Fruit fly (Drosophila melanogaster) whole organism, embryonic: ENCODE results near the gene RhoGAP5A.

Experiments used
- Atf6 ChIP-seq: fragments of 200-800 bp; sonication (Bioruptor generic); IDR thresholded peaks from 2 replicates; pipeline ENCODE4 v1.3.6; 2022; ENCODE audit warnings: missing biosample characterization, missing genetic modification characterization
- BtbVII ChIP-seq: fragments of 200-800 bp; sonication (Bioruptor generic); optimal IDR thresholded peaks from 3 replicates; lab custom pipeline; 2017; ENCODE audit warnings: missing biosample characterization, mild to moderate bottlenecking, missing genetic modification characterization
- CG10274 ChIP-seq: fragments of 200-800 bp; sonication (Bioruptor generic); optimal IDR thresholded peaks from 3 replicates; lab custom pipeline; 2017; ENCODE audit warnings: missing biosample characterization, mild to moderate bottlenecking, missing genetic modification characterization
- CG10462 ChIP-seq: fragments of 200-800 bp; sonication (Bioruptor generic); optimal IDR thresholded peaks from 2 replicates; lab custom pipeline; 2016; ENCODE audit warnings: missing biosample characterization, missing genetic modification characterization
- CG10543 ChIP-seq: fragments of 200-800 bp; sonication (Bioruptor generic); optimal IDR thresholded peaks from 3 replicates; lab custom pipeline; 2017; ENCODE audit warnings: missing biosample characterization, mild to moderate bottlenecking, missing genetic modification characterization, moderate library complexity
- CG11560 ChIP-seq: fragments of 200-800 bp; sonication (Bioruptor generic); IDR thresholded peaks from 3 replicates; pipeline ENCODE4 v1.3.6; 2022; ENCODE audit warnings: missing biosample characterization, missing genetic modification characterization
- CG1832 ChIP-seq: fragments of 200-800 bp; sonication (Bioruptor generic); optimal IDR thresholded peaks from 2 replicates; lab custom pipeline; 2017; ENCODE audit warnings: missing biosample characterization, mild to moderate bottlenecking, missing genetic modification characterization, inconsistent platforms
- CG2875 ChIP-seq: fragments of 200-800 bp; sonication (Bioruptor generic); optimal IDR thresholded peaks from 2 replicates; lab custom pipeline; 2017; ENCODE audit warnings: missing biosample characterization, mild to moderate bottlenecking, missing genetic modification characterization, missing genetic modification reagents
- CG3065 ChIP-seq: fragments of 200-800 bp; sonication (Bioruptor generic); optimal IDR thresholded peaks from 2 replicates; lab custom pipeline; 2016; ENCODE audit warnings: missing biosample characterization, missing genetic modification characterization
- CG34376 ChIP-seq: fragments of 200-800 bp; sonication (Bioruptor generic); optimal IDR thresholded peaks from 2 replicates; lab custom pipeline; 2018; ENCODE audit warnings: missing biosample characterization, mild to moderate bottlenecking, missing genetic modification characterization
- CG3847 ChIP-seq: fragments of 200-800 bp; sonication (Bioruptor generic); IDR thresholded peaks from 2 replicates; pipeline ENCODE4 v1.3.6; 2022; ENCODE audit warnings: missing biosample characterization, missing genetic modification characterization
- CG4854 ChIP-seq: fragments of 200-800 bp; sonication (Bioruptor generic); optimal IDR thresholded peaks from 2 replicates; lab custom pipeline; 2016; ENCODE audit warnings: missing biosample characterization, missing genetic modification characterization, inconsistent platforms
- CG6272 ChIP-seq: fragments of 200-800 bp; sonication (Bioruptor generic); IDR thresholded peaks from 2 replicates; pipeline ENCODE4 v1.3.6; 2022; ENCODE audit warnings: missing biosample characterization, missing genetic modification characterization
- CG7928 ChIP-seq: fragments of 200-800 bp; sonication (Bioruptor generic); optimal IDR thresholded peaks from 2 replicates; lab custom pipeline; 2017; ENCODE audit warnings: missing biosample characterization, mild to moderate bottlenecking, missing genetic modification characterization
- CG7987 ChIP-seq: fragments of 200-800 bp; sonication (Bioruptor generic); optimal IDR thresholded peaks from 2 replicates; lab custom pipeline; 2018; ENCODE audit warnings: missing biosample characterization, mild to moderate bottlenecking, missing genetic modification characterization, moderate library complexity
- CG8765 ChIP-seq: fragments of 200-800 bp; sonication (Bioruptor generic); IDR thresholded peaks from 2 replicates; pipeline ENCODE4 v1.3.6; 2022; ENCODE audit warnings: missing biosample characterization, missing genetic modification characterization
- CG9817 ChIP-seq: fragments of 200-800 bp; sonication (Bioruptor generic); optimal IDR thresholded peaks from 2 replicates; lab custom pipeline; 2018; ENCODE audit warnings: missing biosample characterization, mild to moderate bottlenecking, missing genetic modification characterization, moderate library complexity
- CTCF ChIP-seq: fragments of 200-800 bp; sonication (Bioruptor generic); optimal IDR thresholded peaks from 2 replicates; lab custom pipeline; 2017; ENCODE audit warnings: missing biosample characterization, mild to moderate bottlenecking, missing genetic modification characterization, moderate library complexity
- Eip74EF ChIP-seq, 2 experiments: fragments of 200-800 bp in 1 of 2; fragments of >200 bp in 1 of 2; sonication (Bioruptor generic) in 1 of 2; optimal IDR thresholded peaks; 2 replicates each; lab custom pipeline; 2017 to 2019; ENCODE audit warnings: missing biosample characterization in 2 of 2, missing genetic modification characterization in 2 of 2, mild to moderate bottlenecking in 1 of 2, moderate library complexity in 1 of 2
- Ets97D ChIP-seq: fragments of 200-800 bp; sonication (Bioruptor generic); optimal IDR thresholded peaks from 3 replicates; lab custom pipeline; 2016; ENCODE audit warnings: missing biosample characterization, missing genetic modification characterization
- Gug ChIP-seq: fragments of 200-800 bp; sonication (Bioruptor generic); IDR thresholded peaks from 4 replicates; pipeline ENCODE4 v1.3.6; 2022; ENCODE audit warnings: missing biosample characterization, missing genetic modification characterization
- Mes4 ChIP-seq: fragments of 200-800 bp; sonication (Bioruptor generic); optimal IDR thresholded peaks from 2 replicates; lab custom pipeline; 2016; ENCODE audit warnings: missing biosample characterization, missing genetic modification characterization
- Myb ChIP-seq: fragments of 200-800 bp; sonication (Bioruptor generic); optimal IDR thresholded peaks from 2 replicates; lab custom pipeline; 2016; ENCODE audit warnings: missing biosample characterization, missing genetic modification characterization
- NfI ChIP-seq: fragments of 200-800 bp; sonication (Bioruptor generic); optimal IDR thresholded peaks from 3 replicates; lab custom pipeline; 2018; ENCODE audit warnings: missing biosample characterization, mild to moderate bottlenecking, missing genetic modification characterization, moderate library complexity
- YL-1 ChIP-seq: fragments of 200-800 bp; sonication (Bioruptor generic); optimal IDR thresholded peaks from 3 replicates; lab custom pipeline; 2017; ENCODE audit warnings: missing biosample characterization, mild to moderate bottlenecking, missing genetic modification characterization
- abd-A ChIP-seq: fragments of 200-800 bp; sonication (Bioruptor generic); optimal IDR thresholded peaks from 3 replicates; lab custom pipeline; 2019; ENCODE audit warnings: missing biosample characterization, mild to moderate bottlenecking, missing genetic modification characterization, moderate library complexity
- amos ChIP-seq: fragments of 200-800 bp; sonication (Bioruptor generic); IDR thresholded peaks from 2 replicates; pipeline ENCODE4 v1.3.6; 2022; ENCODE audit warnings: missing biosample characterization, missing genetic modification characterization; ENCODE audit not compliant: partially characterized antibody
- ara ChIP-seq: fragments of 200-800 bp; sonication (Bioruptor generic); IDR thresholded peaks from 2 replicates; pipeline ENCODE4 v1.3.6; 2022; ENCODE audit warnings: missing biosample characterization, missing genetic modification characterization
- caup ChIP-seq: fragments of 200-800 bp; sonication (Bioruptor generic); optimal IDR thresholded peaks from 3 replicates; lab custom pipeline; 2017; ENCODE audit warnings: missing biosample characterization, mild to moderate bottlenecking, missing genetic modification characterization, moderate library complexity; ENCODE audit not compliant: severe bottlenecking
- chm ChIP-seq: fragments of 200-800 bp; sonication (Bioruptor generic); IDR thresholded peaks from 2 replicates; pipeline ENCODE4 v1.3.6; 2022; ENCODE audit warnings: missing biosample characterization, missing genetic modification characterization
- ci ChIP-seq: fragments of 200-800 bp; sonication (Bioruptor generic); IDR thresholded peaks from 3 replicates; pipeline ENCODE4 v1.3.6; 2022; ENCODE audit warnings: missing biosample characterization, missing genetic modification characterization
- dati ChIP-seq: fragments of 200-800 bp; sonication (Bioruptor generic); IDR thresholded peaks from 2 replicates; pipeline ENCODE4 v1.3.6; 2022; ENCODE audit warnings: missing biosample characterization, missing genetic modification characterization
- disco-r ChIP-seq: fragments of 200-800 bp; sonication (Bioruptor generic); optimal IDR thresholded peaks from 2 replicates; lab custom pipeline; 2016; ENCODE audit warnings: missing biosample characterization, missing genetic modification characterization
- fd102C ChIP-seq: fragments of 200-800 bp; sonication (Bioruptor generic); optimal IDR thresholded peaks from 2 replicates; lab custom pipeline; 2018; ENCODE audit warnings: missing biosample characterization, mild to moderate bottlenecking, missing genetic modification characterization, moderate library complexity
- gcm ChIP-seq: fragments of 200-800 bp; sonication (Bioruptor generic); optimal IDR thresholded peaks from 2 replicates; lab custom pipeline; 2019; ENCODE audit warnings: missing biosample characterization, mild to moderate bottlenecking, missing genetic modification characterization, moderate library complexity
- hb ChIP-seq: fragments of 200-800 bp; sonication (Bioruptor generic); IDR thresholded peaks from 3 replicates; pipeline ENCODE4 v1.3.6; 2022; ENCODE audit warnings: missing biosample characterization, missing genetic modification characterization; ENCODE audit not compliant: partially characterized antibody
- hkb ChIP-seq, 2 experiments: fragments of 200-800 bp in 1 of 2; fragments of >200 bp in 1 of 2; sonication (Bioruptor generic) in 1 of 2; IDR thresholded peaks in 1 of 2; optimal IDR thresholded peaks in 1 of 2; 2 replicates each; pipeline versions ENCODE4 v1.3.6 to Lab custom; 2017 to 2022; ENCODE audit warnings: missing biosample characterization in 1 of 2, missing genetic modification characterization in 1 of 2
- insv ChIP-seq, 2 experiments: fragments of 200-800 bp; sonication (Bioruptor generic); optimal IDR thresholded peaks; 3 replicates each; lab custom pipeline; 2016 to 2018; ENCODE audit warnings: missing biosample characterization in 2 of 2, missing genetic modification characterization in 2 of 2
- knrl ChIP-seq: fragments of 200-800 bp; sonication (Bioruptor generic); IDR thresholded peaks from 3 replicates; pipeline ENCODE4 v1.3.6; 2022; ENCODE audit warnings: missing biosample characterization, missing genetic modification characterization; ENCODE audit not compliant: partially characterized antibody
- nom ChIP-seq: fragments of 200-800 bp; sonication (Bioruptor generic); optimal IDR thresholded peaks from 2 replicates; lab custom pipeline; 2017; ENCODE audit warnings: missing biosample characterization, missing genetic modification characterization, mild to moderate bottlenecking, moderate library complexity, missing genetic modification reagents
- pfk ChIP-seq: fragments of 200-800 bp; sonication (Bioruptor generic); optimal IDR thresholded peaks from 2 replicates; lab custom pipeline; 2018; ENCODE audit warnings: missing biosample characterization, mild to moderate bottlenecking, missing genetic modification characterization, moderate library complexity
- pnt ChIP-seq: fragments of 200-800 bp; sonication (Bioruptor generic); optimal IDR thresholded peaks from 3 replicates; lab custom pipeline; 2016; ENCODE audit warnings: missing biosample characterization, missing genetic modification characterization
- ro ChIP-seq: fragments of 200-800 bp; sonication (Bioruptor generic); IDR thresholded peaks from 2 replicates; pipeline ENCODE4 v1.3.6; 2022; ENCODE audit warnings: missing biosample characterization, missing genetic modification characterization
- sd ChIP-seq: fragments of 200-800 bp; sonication (Bioruptor generic); optimal IDR thresholded peaks from 3 replicates; lab custom pipeline; 2018; ENCODE audit warnings: missing biosample characterization, mild to moderate bottlenecking, missing genetic modification characterization, moderate library complexity
- seq ChIP-seq: fragments of 200-800 bp; sonication (Bioruptor generic); IDR thresholded peaks from 2 replicates; pipeline ENCODE4 v1.3.6; 2022; ENCODE audit warnings: missing biosample characterization, missing genetic modification characterization
- stc ChIP-seq: fragments of 200-800 bp; sonication (Bioruptor generic); IDR thresholded peaks from 2 replicates; pipeline ENCODE4 v1.3.6; 2022; ENCODE audit warnings: missing biosample characterization, missing genetic modification characterization
- stwl ChIP-seq: fragments of 200-800 bp; sonication (Bioruptor generic); optimal IDR thresholded peaks from 3 replicates; lab custom pipeline; 2018; ENCODE audit warnings: missing biosample characterization, mild to moderate bottlenecking, missing genetic modification characterization, moderate library complexity
- tll ChIP-seq, 2 experiments: fragments of 200-800 bp in 1 of 2; fragments of >200 bp in 1 of 2; sonication (Bioruptor generic) in 1 of 2; optimal IDR thresholded peaks; 2 replicates each; lab custom pipeline; 2017 to 2019; ENCODE audit warnings: missing biosample characterization in 2 of 2, missing genetic modification characterization in 2 of 2, mild to moderate bottlenecking in 1 of 2, moderate library complexity in 1 of 2
- zen2 ChIP-seq: fragments of 200-800 bp; sonication (Bioruptor generic); IDR thresholded peaks from 3 replicates; pipeline ENCODE4 v1.3.6; 2022; ENCODE audit warnings: missing biosample characterization, missing genetic modification characterization; ENCODE audit not compliant: partially characterized antibody
- zf30C ChIP-seq: fragments of 200-800 bp; sonication (Bioruptor generic); optimal IDR thresholded peaks from 3 replicates; lab custom pipeline; 2018; ENCODE audit warnings: missing biosample characterization, mild to moderate bottlenecking, missing genetic modification characterization

RhoGAP5A gene

DNA sequence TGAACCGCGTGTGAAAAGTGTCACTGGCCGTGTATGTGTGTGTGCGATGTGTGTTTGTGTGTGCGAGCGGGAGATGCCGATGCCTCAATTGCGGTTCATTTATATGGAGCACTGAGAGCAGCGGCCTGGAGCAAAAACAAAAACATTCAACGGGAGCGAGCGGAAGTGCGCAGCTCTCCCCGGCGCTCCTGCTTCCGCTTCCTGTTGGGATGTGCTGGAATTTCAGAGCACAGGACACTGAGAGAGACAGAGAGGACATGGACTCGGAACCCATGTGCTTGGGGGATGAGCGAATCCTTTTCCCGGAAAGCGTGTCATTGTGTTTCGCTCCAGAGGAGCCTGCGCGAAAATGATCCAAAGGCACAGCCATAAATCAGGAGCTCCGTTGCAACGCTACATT lies 45.6 kb upstream of the RhoGAP5A start (continued):
- TF ChIP-seq CG3065 (GFP tag; lab: Kevin White, UChicago): no peak
- peak in 1 of 2 experiments; percentile 15 for TF ChIP-seq insv (GFP tag; optimal IDR thresholded peaks at IDR 0.05; lab: Kevin White, UChicago)
- 0 out of 2 replicates have a peak, but pooled peaks have one; percentile 36 for TF ChIP-seq Atf6 (GFP tag; lab: Robert Waterston, UW)
- no peak for TF ChIP-seq amos (GFP tag; lab: Robert Waterston, UW)
- TF ChIP-seq pnt (GFP tag; lab: Kevin White, UChicago): no peak
- no peak for TF ChIP-seq CG10462
- no peak for TF ChIP-seq CG1832
- no peak for TF ChIP-seq fd102C (GFP tag; lab: Kevin White, UChicago)
- TF ChIP-seq hb: no peak
- no peak for TF ChIP-seq gcm (GFP tag; lab: Kevin White, UChicago)
- peak; percentile 74; the same call in 2 of the 3 replicates for TF ChIP-seq ci (GFP tag; lab: Robert Waterston, UW)
- peak; percentile 56 for TF ChIP-seq sd
- TF ChIP-seq caup: peak; percentile 68
- peak; percentile 68 for TF ChIP-seq pfk (GFP tag; lab: Kevin White, UChicago)
- no peak for TF ChIP-seq hkb (optimal IDR thresholded peaks at IDR 0.05; lab: Kevin White, UChicago)
- no peak for TF ChIP-seq hkb (GFP tag; IDR thresholded peaks at IDR 0.05; lab: Robert Waterston, UW)
- TF ChIP-seq Myb (GFP tag; lab: Kevin White, UChicago): no peak
- TF ChIP-seq CG11560 (tag; lab: Robert Waterston, UW): no peak
- no peak for TF ChIP-seq stwl
- no peak for TF ChIP-seq CG9817
- peak; percentile 87 for TF ChIP-seq CG34376 (GFP tag; lab: Kevin White, UChicago)
- no peak for TF ChIP-seq dati (GFP tag; lab: Robert Waterston, UW)
- peak; percentile 29 for TF ChIP-seq YL-1 (GFP tag; lab: Kevin White, UChicago)
- peak; percentile 48 for TF ChIP-seq CG7987 (GFP tag; lab: Kevin White, UChicago)
- no peak for TF ChIP-seq ara
- TF ChIP-seq Eip74EF (GFP tag; optimal IDR thresholded peaks at IDR 0.05; lab: Kevin White, UChicago): no peak
- TF ChIP-seq zf30C (GFP tag; lab: Kevin White, UChicago): peak; percentile 23
- peak; percentile 61; the same call in 1 of the 2 replicates for TF ChIP-seq seq (GFP tag; lab: Robert Waterston, UW)
- no peak for TF ChIP-seq CG2875 (GFP tag; lab: Kevin White, UChicago)
- no peak for TF ChIP-seq tll (GFP tag; optimal IDR thresholded peaks at IDR 0.05; lab: Kevin White, UChicago)
- peak; percentile 67 for TF ChIP-seq BtbVII (GFP tag; lab: Kevin White, UChicago)
- TF ChIP-seq CG4854: no peak
- no peak for TF ChIP-seq ro (GFP tag; lab: Robert Waterston, UW)
- no peak for TF ChIP-seq nom
- peak; percentile 67 for TF ChIP-seq abd-A (tag; lab: Kevin White, UChicago)
- peak; percentile 73 for TF ChIP-seq Ets97D (GFP tag; lab: Kevin White, UChicago)
- no peak for TF ChIP-seq CG3847
- TF ChIP-seq NfI (GFP tag; lab: Kevin White, UChicago): peak; percentile 23
- TF ChIP-seq Mes4: no peak
- TF ChIP-seq CTCF: no peak
- peak; percentile 15; the same call in 1 of the 2 replicates for TF ChIP-seq stc (GFP tag; lab: Robert Waterston, UW)
- no peak for TF ChIP-seq CG8765 (GFP tag; lab: Robert Waterston, UW)
- TF ChIP-seq CG10543: peak; percentile 67
- no peak for TF ChIP-seq Gug (GFP tag; lab: Robert Waterston, UW)
- no peak for TF ChIP-seq CG6272 (GFP tag; lab: Robert Waterston, UW)
- TF ChIP-seq disco-r: no peak
- no peak for TF ChIP-seq zen2 (GFP tag; lab: Robert Waterston, UW)
- no peak for TF ChIP-seq CG7928 (GFP tag; lab: Kevin White, UChicago)
- TF ChIP-seq chm: peak; percentile 56; the same call in 1 of the 2 replicates
- no peak for TF ChIP-seq CG10274
- no peak for TF ChIP-seq knrl
